Worm (Caenorhabditis elegans): ENCODE results near the gene K11H12.7.

ce11 chrIV:649365-649764 is 16.0 kb upstream of the K11H12.7 start, which contains the start of gene K11H12.9:
- no peak for TF ChIP-seq snu-23 (GFP tag; optimal IDR thresholded peaks at IDR 0.05)
- no peak for TF ChIP-seq lin-15B (tag; optimal IDR thresholded peaks at IDR 0.05)
- no peak for TF ChIP-seq elt-3 (tag; optimal IDR thresholded peaks at IDR 0.05)
- TF ChIP-seq jun-1 (tag; optimal IDR thresholded peaks at IDR 0.05) = no peak
- no peak for TF ChIP-seq nhr-28 (tag; optimal IDR thresholded peaks at IDR 0.05)
- no peak for TF ChIP-seq unc-130 (tag; optimal IDR thresholded peaks at IDR 0.05)
- TF ChIP-seq nhr-76 (tag; optimal IDR thresholded peaks at IDR 0.05) = no peak
- TF ChIP-seq egl-13 (tag; optimal IDR thresholded peaks at IDR 0.05) = no peak
- TF ChIP-seq sptf-1 (tag; optimal IDR thresholded peaks at IDR 0.05) = no peak
- TF ChIP-seq pqm-1 (tag; optimal IDR thresholded peaks at IDR 0.05) = no peak
- TF ChIP-seq lir-3 (tag; optimal IDR thresholded peaks at IDR 0.05; ENCODE audit: poor library complexity) = no peak

All from whole organism, L1 larva.